Fruit fly (Drosophila melanogaster): ENCODE results near the gene CG42818.

CG42818 gene

dm6 chr2L:16268107-16268539 lies 26.4 kb downstream of the CG42818 start (continued):
- TF ChIP-seq Side (GFP tag; optimal IDR thresholded peaks at IDR 0.05) (no peak), CG11085 (GFP tag; IDR thresholded peaks at IDR 0.05) (no peak), CG4707 (GFP tag; optimal IDR thresholded peaks at IDR 0.05) (no peak), row (GFP tag; IDR thresholded peaks at IDR 0.05) (no peak), Ssrp (tag; optimal IDR thresholded peaks at IDR 0.05) (no peak), cato (GFP tag; optimal IDR thresholded peaks at IDR 0.05; ENCODE audit: borderline replicate concordance) (no peak), bcd (GFP tag; optimal IDR thresholded peaks at IDR 0.05) (no peak), odd (GFP tag; optimal IDR thresholded peaks at IDR 0.05) (peak; percentile 2), seq (GFP tag; IDR thresholded peaks at IDR 0.05) (no peak), dmrt99B (tag; optimal IDR thresholded peaks at IDR 0.05) (no peak), NfI (GFP tag; optimal IDR thresholded peaks at IDR 0.05) (no peak), emc (GFP tag; optimal IDR thresholded peaks at IDR 0.05) (no peak), Sox102F (GFP tag; optimal IDR thresholded peaks at IDR 0.05) (no peak), tgo (GFP tag; IDR thresholded peaks at IDR 0.05) (no peak), pros (GFP tag; optimal IDR thresholded peaks at IDR 0.05) (peak; percentile 58), CG12236 (GFP tag; optimal IDR thresholded peaks at IDR 0.05) (no peak), CG8281 (tag; optimal IDR thresholded peaks at IDR 0.05) (no peak), CG6254 (GFP tag; optimal IDR thresholded peaks at IDR 0.05) (no peak), CG14441 (GFP tag; IDR thresholded peaks at IDR 0.05) (no peak), Dip3 (GFP tag; optimal IDR thresholded peaks at IDR 0.05) (no peak), az2 (GFP tag; optimal IDR thresholded peaks at IDR 0.05) (no peak), tap (tag; optimal IDR thresholded peaks at IDR 0.05) (peak; percentile 34), zfh2 (GFP tag; optimal IDR thresholded peaks at IDR 0.05) (no peak), ab (GFP tag; optimal IDR thresholded peaks at IDR 0.05) (no peak), CG17328 (GFP tag; IDR thresholded peaks at IDR 0.05) (no peak), Hr51 (GFP tag; optimal IDR thresholded peaks at IDR 0.05) (no peak), bab2 (GFP tag; optimal IDR thresholded peaks at IDR 0.05) (no peak), CG11560 (tag; IDR thresholded peaks at IDR 0.05) (no peak), Asciz (GFP tag; optimal IDR thresholded peaks at IDR 0.05) (no peak), CG12071 (GFP tag; optimal IDR thresholded peaks at IDR 0.05) (no peak), pum (GFP tag; optimal IDR thresholded peaks at IDR 0.05) (no peak)

- TF ChIP-seq inv (GFP tag; IDR thresholded peaks at IDR 0.05; ENCODE audit: partially characterized antibody) (no peak), CG13123 (GFP tag; optimal IDR thresholded peaks at IDR 0.05) (no peak), nerfin-2 (GFP tag; IDR thresholded peaks at IDR 0.05; ENCODE audit: partially characterized antibody) (no peak), CG10979 (tag; optimal IDR thresholded peaks at IDR 0.05) (no peak), CrebB (tag; optimal IDR thresholded peaks at IDR 0.05) (no peak), CG2120 (GFP tag; optimal IDR thresholded peaks at IDR 0.05) (peak; percentile 9), CG13287 (GFP tag; IDR thresholded peaks at IDR 0.05; ENCODE audit: partially characterized antibody) (no peak), eve (GFP tag; optimal IDR thresholded peaks at IDR 0.05) (peak in 1 of 2 experiments; percentile 47), Poxn (GFP tag; IDR thresholded peaks at IDR 0.05) (no peak), CG10321 (GFP tag; IDR thresholded peaks at IDR 0.05) (no peak), sens-2 (GFP tag; IDR thresholded peaks at IDR 0.05) (no peak), Nf-YB (GFP tag; optimal IDR thresholded peaks at IDR 0.05) (no peak), sens (GFP tag) (peak; percentile 54), CG5953 (GFP tag; IDR thresholded peaks at IDR 0.05) (no peak), ara (GFP tag; IDR thresholded peaks at IDR 0.05) (no peak), CG1792 (GFP tag; optimal IDR thresholded peaks at IDR 0.05) (no peak), Pdp1 (GFP tag; optimal IDR thresholded peaks at IDR 0.05) (no peak)
Observed at dm6 chr2L:16268869-16269231, 27.1 kb downstream of the CG42818 start.
